Worm (Caenorhabditis elegans) whole organism, dauer: ENCODE data around the gene nmy-1.

Experiments used
- unc-62 ChIP-seq: sonication (generic microtip); optimal IDR thresholded peaks from 2 replicates; lab custom pipeline; 2017; ENCODE audit warnings: missing biosample characterization, missing genetic modification reagents, missing genetic modification characterization

Gene nmy-1

DNA sequence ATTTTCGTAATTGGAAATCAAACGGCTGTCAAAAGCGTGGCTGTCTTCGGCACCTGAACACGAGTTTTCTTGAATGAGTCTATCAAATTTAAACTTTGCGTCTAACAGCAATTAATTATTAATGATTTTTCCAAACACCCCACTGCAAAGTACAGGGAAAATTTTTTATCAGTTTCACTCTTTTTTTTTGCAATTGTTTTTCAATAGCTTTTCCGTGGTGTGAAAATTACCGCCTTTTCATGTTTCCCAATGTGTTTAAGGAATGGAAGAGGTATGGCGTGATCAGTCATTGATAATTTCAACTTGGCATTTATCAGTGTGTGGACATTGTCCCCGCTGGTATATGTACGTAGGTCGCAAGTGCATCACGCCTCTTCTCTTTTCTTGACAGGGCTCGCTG, 22.5 kb downstream of the nmy-1 start:
- no peak for TF ChIP-seq unc-62 (GFP tag; lab: Kevin White, UChicago)

DNA sequence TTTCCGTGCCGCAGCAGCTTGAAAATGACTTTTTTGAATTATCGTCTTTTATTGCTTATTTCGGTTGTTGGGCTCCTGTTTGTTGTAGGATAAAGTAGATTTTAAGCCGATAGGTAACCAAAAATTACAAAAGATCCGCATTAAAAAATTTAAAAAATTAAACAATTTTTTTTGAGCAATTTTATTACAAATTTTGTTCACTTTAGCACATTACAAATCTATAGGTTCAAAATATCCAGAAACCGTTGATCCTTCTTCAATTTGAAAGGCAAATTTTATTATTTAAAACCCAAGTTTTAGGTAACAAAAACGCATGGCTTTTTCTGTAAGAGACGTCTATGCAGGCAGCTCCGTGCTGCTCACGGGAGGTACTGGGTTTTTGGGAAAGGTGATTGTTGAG, 23.7 kb downstream of the nmy-1 start, which contains the start of gene fard-1:
Gene fard-1 (plus strand): TSS at position 301 of the 400 bp plus-strand sequence.
- no peak for TF ChIP-seq unc-62 (GFP tag; lab: Kevin White, UChicago)

DNA sequence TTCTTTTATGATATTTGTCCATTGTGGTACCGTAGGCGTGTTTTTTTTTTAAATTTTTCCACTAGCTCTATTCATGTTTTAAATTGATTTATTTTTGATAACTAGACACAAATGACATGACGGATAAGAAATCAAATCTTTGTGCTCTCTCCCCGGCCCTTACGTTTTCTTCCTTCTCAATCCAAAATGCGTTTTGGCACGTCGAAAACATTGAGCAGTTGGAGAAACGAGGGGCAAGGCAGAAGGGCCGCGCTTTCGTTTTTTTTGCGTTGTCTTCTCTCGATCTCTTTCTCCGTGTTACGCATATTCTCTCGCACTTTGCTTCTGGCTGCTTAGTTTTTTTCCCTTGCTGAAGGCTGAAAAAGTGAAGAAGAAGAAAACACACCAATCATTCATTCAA, 29.8 kb downstream of the nmy-1 start:
- no peak for TF ChIP-seq unc-62 (GFP tag; lab: Kevin White, UChicago)

DNA sequence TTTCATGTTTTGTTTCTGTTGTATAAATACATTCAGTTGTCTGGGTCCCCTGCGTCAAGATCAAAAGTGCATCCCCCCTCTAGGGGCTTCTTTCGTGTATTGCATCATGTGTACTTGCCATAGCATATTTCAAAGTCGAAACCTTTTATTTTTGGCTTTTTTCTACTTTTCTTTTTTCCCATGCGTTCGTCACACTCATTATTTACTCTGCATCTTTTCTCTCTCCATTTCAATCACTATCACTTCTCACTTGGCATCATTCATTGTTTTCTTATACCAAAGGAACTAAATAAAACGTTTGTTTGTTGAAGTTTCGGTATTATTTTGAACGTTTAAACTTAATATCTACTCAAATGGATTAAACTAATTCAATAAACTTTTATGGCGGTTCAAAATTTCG, 30.2 kb downstream of the nmy-1 start:
- no peak for TF ChIP-seq unc-62 (GFP tag; lab: Kevin White, UChicago)

DNA sequence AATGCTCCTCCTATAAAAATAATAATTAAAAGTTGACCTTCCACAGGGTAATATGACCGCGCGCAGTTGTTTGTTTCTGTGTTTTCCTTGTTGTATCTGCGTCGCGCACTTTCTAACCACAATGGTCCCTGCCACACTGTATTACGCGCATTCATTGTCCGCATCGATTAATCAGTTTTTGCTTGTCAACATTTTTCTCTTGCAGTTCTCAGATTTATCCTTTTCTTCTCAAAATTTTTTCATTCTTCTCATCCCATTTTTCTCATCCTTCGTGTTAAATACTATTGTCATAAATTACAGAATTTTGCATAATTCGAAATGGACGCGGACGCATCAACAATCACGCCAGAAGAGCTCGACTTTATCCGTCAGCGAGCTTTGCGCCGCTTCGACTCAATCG, 31.2 kb downstream of the nmy-1 start, which contains the start of gene pfk-1.1:
Gene pfk-1.1 (plus strand): TSS at position 301 of the 400 bp plus-strand sequence.
- TF ChIP-seq unc-62 (GFP tag; lab: Kevin White, UChicago): no peak

DNA sequence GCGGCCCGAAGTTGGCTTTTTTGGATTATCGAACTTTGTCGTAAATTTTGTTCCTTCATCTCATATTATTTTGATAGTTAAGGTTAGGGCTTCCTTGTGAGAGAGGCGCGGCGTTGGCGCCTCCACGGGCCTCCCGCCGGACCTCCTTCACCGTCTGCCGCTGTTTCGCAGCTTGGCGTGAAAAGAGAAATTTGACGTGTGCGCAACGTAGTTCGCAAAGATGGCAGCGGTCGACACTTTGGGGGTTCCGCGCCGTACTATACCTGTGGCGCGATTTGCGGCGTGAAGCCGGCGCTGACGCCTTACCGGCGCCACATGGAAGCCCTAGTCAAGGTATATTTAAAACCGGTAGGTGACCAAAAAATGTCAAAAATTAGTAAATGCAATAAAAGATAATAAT, 33.0 kb downstream of the nmy-1 start:
- no peak for TF ChIP-seq unc-62 (GFP tag; lab: Kevin White, UChicago)

DNA sequence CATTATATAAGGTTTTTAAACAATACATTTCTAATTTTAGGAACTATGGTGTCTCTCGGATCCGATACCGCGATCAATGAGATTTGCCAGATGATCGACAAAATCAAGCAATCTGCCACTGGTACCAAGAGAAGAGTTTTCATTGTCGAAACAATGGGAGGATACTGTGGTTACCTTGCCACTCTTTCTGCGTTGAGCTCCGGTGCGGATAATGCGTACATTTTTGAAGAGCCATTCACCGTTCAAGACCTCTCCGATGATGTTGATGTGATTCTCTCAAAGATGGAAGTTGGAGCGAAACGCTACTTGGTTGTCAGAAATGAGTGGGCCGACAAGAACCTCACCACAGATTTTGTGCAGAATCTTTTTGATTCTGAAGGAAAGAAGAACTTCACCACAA, 34.3 kb downstream of the nmy-1 start:
- no peak for TF ChIP-seq unc-62 (GFP tag; lab: Kevin White, UChicago)

DNA sequence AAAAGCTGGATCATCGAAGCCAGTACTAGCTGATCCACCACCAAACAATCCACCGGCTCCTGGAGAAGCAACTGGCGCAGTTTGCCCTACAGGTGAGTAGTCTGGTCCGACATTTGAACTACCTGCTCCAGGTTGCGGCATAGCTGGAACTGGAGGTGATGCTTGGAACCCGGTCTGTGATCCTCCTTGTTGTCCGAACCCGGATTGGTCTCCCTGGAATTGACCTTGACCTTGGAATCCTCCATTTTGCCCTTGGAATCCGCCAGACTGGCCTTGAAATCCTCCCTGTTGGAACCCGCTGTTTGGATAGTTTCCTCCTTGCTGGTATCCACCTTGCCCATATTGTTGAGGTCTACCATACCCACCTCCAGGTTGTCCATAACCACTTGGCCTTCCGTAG, 36.6 kb downstream of the nmy-1 start:
- TF ChIP-seq unc-62 (GFP tag; lab: Kevin White, UChicago): no peak

DNA sequence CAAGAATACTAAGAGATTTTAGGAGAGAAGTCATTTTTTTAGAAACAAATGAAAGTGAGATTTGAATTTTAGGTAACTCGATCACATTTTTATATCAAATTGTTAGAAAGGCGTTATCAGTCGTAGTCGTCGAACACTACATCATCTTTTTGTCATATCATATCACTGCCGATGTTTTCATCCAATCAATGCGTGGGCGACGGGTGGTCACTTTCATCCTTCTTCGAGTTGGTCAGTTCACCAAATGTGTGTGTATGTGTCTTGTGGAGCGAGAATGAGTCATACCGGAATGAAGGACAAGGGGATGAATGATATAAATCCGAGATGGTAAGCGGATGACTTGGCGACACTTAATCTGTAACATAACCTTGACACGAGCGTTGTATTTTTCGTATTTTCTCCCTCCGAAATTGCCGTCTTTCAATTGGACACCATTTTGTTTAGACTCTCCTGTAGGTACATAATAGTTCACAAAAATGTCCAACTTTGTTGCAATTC, 37.2 kb downstream of the nmy-1 start, which contains the start of the genes Y41G9A.10 and Y41G9A.5:
Gene Y41G9A.10 (minus strand): TSS at position 51 of the 498 bp plus-strand sequence.
Gene Y41G9A.5 (plus strand): TSS at position 160 of the 498 bp plus-strand sequence.
- TF ChIP-seq unc-62 (GFP tag; lab: Kevin White, UChicago): no peak

DNA sequence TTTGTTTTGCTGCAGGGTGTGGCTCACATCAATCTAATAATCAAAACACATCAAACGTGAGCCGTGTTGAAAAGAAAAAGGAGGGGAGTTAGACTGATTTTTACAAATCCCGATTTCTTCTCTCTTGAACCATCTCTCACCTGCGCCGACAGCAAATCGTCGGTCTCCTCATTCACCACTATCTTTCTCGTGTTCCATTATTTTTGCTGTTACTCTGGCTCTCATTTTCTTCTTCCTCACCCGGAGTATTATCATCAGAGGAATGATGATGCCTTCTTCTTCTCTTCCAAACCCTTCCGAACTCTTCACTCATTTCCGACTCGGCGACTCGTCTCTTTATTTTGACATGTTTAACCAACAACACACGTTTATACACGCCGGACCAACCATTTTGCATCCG, 40.9 kb downstream of the nmy-1 start:
- TF ChIP-seq unc-62 (GFP tag; lab: Kevin White, UChicago): no peak

DNA sequence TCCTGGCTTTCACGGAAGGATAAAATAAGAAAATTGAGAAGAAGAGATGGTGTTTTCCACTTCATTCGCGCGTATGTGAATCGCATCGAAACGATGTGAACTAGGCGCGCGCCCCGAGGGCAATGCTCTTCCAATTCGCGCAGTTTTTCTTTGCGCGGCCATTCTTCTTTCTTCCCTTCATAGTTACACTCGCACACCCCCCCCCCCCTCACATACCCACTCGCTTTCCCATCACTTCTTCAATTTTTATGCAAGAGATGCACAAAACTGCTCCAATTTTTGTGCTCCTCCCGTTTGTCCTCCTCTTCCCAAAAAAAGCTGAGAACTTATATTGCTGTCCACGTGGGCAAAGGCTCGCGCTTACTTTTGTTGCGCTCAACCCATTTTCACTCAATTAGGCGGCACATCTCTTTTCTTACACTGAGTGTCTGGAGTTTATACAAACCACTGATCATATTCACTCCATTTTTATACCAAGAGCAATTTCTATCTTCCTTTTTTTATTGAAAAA, 44.2 kb downstream of the nmy-1 start:
- TF ChIP-seq unc-62 (GFP tag; lab: Kevin White, UChicago): no peak

DNA sequence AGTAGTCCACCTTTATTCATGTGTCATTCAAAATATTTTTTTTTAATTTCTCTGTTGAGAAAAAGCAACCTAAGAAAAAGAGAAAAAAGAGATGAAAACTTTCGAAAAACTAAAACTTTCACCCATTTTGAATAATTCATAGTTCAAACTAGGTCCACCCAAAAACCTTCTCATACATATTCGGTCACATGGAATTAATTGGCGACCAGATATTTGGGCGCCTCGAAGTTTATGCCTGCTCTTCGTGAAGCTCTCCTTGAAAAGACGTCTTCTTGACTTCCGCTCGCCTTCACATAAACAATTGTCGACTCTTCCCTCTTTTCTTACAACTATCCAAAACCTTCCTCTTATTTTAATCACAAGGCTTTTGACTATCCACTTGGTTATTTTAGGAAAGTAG, 46.3 kb downstream of the nmy-1 start:
- TF ChIP-seq unc-62 (GFP tag; lab: Kevin White, UChicago): no peak

DNA sequence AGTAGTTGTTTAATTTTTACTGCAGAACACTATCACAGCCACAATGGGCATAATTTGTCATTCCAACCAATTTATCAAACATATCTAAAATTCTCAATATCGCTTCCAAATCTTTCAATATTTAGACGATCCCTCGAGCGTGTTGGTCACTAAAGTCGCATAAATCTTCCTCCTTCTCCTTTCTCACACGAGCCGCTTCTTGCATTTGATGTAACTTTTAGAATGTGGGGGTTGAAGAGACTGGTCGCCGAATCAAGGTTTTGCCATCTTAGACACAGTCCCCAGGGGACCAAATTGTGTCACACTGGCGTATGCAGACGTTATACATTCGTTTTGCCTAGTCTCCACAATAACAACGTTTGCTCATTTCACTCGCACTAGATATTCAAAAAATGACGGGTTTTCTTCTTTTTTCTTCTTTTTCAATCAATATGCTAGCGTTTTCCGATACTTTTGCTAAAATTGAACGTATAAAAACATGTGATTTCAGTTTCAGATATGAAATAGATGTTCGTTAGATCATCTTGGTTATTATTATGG, 48.2 kb downstream of the nmy-1 start, which contains the start of gene gbb-1:
Gene gbb-1 (plus strand): TSS at position 490 of the 540 bp plus-strand sequence.
- no peak for TF ChIP-seq unc-62 (GFP tag; lab: Kevin White, UChicago)

DNA sequence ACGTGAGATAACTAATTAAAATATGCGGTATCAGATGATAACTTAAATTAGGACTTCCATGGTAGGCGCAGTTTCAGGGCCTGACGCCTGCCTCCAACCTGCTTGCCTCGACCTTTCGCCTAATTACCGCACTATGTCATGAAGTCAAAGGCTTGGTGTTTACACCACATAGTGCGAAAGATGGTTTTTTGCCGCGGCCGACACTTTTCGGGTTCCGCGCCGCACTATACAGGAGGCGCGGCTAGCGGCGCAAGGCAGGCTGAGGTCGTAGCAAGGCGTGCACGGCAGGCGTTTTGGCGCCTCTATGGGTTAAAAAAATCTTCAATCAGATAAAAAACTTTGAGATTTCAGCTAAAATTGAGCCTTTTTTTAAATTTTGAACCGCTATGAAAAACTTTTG, 51.4 kb downstream of the nmy-1 start:
- TF ChIP-seq unc-62 (GFP tag; lab: Kevin White, UChicago): no peak

DNA sequence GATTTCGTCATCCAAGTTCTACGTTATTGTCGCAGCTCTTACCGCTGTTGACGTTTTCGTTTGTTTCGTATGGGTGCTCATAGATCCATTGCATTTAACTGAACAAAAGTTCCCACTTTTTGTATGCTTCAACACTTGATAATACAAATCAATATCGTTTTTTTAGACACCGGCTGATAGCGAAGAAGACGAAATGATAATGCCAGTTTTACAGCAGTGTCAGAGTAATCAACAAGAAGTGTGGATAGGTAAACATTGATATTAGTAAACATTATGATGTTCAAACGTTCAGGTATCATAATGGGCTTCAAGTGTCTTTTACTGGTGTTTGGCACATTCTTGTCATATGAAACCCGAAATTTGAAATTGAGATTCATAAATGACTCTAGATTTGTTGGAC, 56.9 kb downstream of the nmy-1 start:
- no peak for TF ChIP-seq unc-62 (GFP tag; lab: Kevin White, UChicago)
